Worm (Caenorhabditis elegans): ENCODE data around the gene col-123.

The col-123 gene

ce11 chrIV:9802711-9803110 is 19.0 kb upstream of the col-123 start, which contains the start of gene fat-3 (continued):
- TF ChIP-seq skn-1 (tag; optimal IDR thresholded peaks at IDR 0.05) (no peak), lsy-2 (tag; optimal IDR thresholded peaks at IDR 0.05) (peak in 1 of 2 experiments; percentile 36), mxl-3 (GFP tag; optimal IDR thresholded peaks at IDR 0.05) (no peak), egl-27 (tag; optimal IDR thresholded peaks at IDR 0.05) (no peak), F10B5.3 (tag; optimal IDR thresholded peaks at IDR 0.05) (no peak), cey-2 (tag; optimal IDR thresholded peaks at IDR 0.05; ENCODE audit: borderline replicate concordance, insufficient read depth) (no peak), sdz-12 (GFP tag; optimal IDR thresholded peaks at IDR 0.05) (no peak), fkh-10 (GFP tag; optimal IDR thresholded peaks at IDR 0.05) (no peak), daf-8 (GFP tag; IDR thresholded peaks at IDR 0.05) (no peak), tra-1 (GFP tag; IDR thresholded peaks at IDR 0.05) (0 out of 2 replicates have a peak, but pooled peaks have one; percentile 12), nhr-48 (tag; optimal IDR thresholded peaks at IDR 0.05) (peak; percentile 4), nhr-41 (GFP tag; IDR thresholded peaks at IDR 0.05) (no peak), nhr-111 (GFP tag; optimal IDR thresholded peaks at IDR 0.05) (no peak), nhr-76 (tag; optimal IDR thresholded peaks at IDR 0.05) (no peak), nhr-42 (GFP tag; IDR thresholded peaks at IDR 0.05) (no peak), zfp-3 (GFP tag; conservative IDR thresholded peaks at IDR 0.05) (no peak), dmd-6 (GFP tag; IDR thresholded peaks at IDR 0.05) (peak; percentile 62), egl-43 (GFP tag; IDR thresholded peaks at IDR 0.05) (no peak), nhr-25 (tag; optimal IDR thresholded peaks at IDR 0.05; ENCODE audit: borderline replicate concordance, insufficient read depth) (no peak), mes-2 (tag; optimal IDR thresholded peaks at IDR 0.05; ENCODE audit: poor library complexity, severe bottlenecking) (peak; percentile 17), Y75B8A.6 (GFP tag; IDR thresholded peaks at IDR 0.05) (no peak), hlh-30 (tag; optimal IDR thresholded peaks at IDR 0.05; ENCODE audit: insufficient read depth) (peak; percentile 49), nhr-11 (tag; optimal IDR thresholded peaks at IDR 0.05) (no peak), spr-1 (tag; optimal IDR thresholded peaks at IDR 0.05) (no peak), ceh-82 (tag; optimal IDR thresholded peaks at IDR 0.05) (no peak), hmg-1.1 (GFP tag; IDR thresholded peaks at IDR 0.05) (no peak), dmd-9 (GFP tag; IDR thresholded peaks at IDR 0.05) (no peak), zag-1 (tag; optimal IDR thresholded peaks at IDR 0.05) (no peak), rbr-2 (tag; optimal IDR thresholded peaks at IDR 0.05) (no peak), zfp-2 (tag; optimal IDR thresholded peaks at IDR 0.05) (no peak), ceh-62 (tag; optimal IDR thresholded peaks at IDR 0.05) (no peak), dmd-8 (GFP tag; IDR thresholded peaks at IDR 0.05) (no peak), set-16 (GFP tag; IDR thresholded peaks at IDR 0.05) (no peak), ztf-7 (tag; optimal IDR thresholded peaks at IDR 0.05) (no peak), T26A8.4 (GFP tag; IDR thresholded peaks at IDR 0.05) (no peak), arid-1 (GFP tag; conservative IDR thresholded peaks at IDR 0.05) (no peak), dpl-1 (GFP tag; optimal IDR thresholded peaks at IDR 0.05) (no peak), hlh-11 (tag; optimal IDR thresholded peaks at IDR 0.05) (peak; percentile 60), spr-3 (GFP tag; optimal IDR thresholded peaks at IDR 0.05) (no peak), T20F7.1 (GFP tag; optimal IDR thresholded peaks at IDR 0.05) (no peak), ZK337.2 (GFP tag; IDR thresholded peaks at IDR 0.05) (no peak), mxl-2 (GFP tag; conservative IDR thresholded peaks at IDR 0.05) (no peak), F26F4.8 (GFP tag; conservative IDR thresholded peaks at IDR 0.05) (no peak), ces-1 (GFP tag; optimal IDR thresholded peaks at IDR 0.05) (no peak), nhr-10 (tag; optimal IDR thresholded peaks at IDR 0.05) (no peak), lin-13 (GFP tag; optimal IDR thresholded peaks at IDR 0.05) (no peak), ctbp-1 (GFP tag; IDR thresholded peaks at IDR 0.05) (no peak), nhr-28 (tag; optimal IDR thresholded peaks at IDR 0.05) (peak; percentile 61), lin-39 (tag; optimal IDR thresholded peaks at IDR 0.05) (no peak)
